Worm (Caenorhabditis elegans): Measurements from ENCODE around the gene rha-1.

Gene rha-1

ce11 chrII:8926451-8926850, 43.0 kb upstream of the rha-1 start, which contains the start of gene B0457.2:
TSS of gene B0457.2 (minus strand) at chrII:8926551.
- TF ChIP-seq pqm-1 (tag; optimal IDR thresholded peaks at IDR 0.05): no peak
- TF ChIP-seq dve-1 (tag; optimal IDR thresholded peaks at IDR 0.05): no peak
- no peak for TF ChIP-seq unc-3 (GFP tag; conservative IDR thresholded peaks at IDR 0.05)
- TF ChIP-seq unc-3 (tag; optimal IDR thresholded peaks at IDR 0.05): no peak
- TF ChIP-seq ets-4 (tag; optimal IDR thresholded peaks at IDR 0.05): no peak
- no peak for TF ChIP-seq ahr-1 (tag; optimal IDR thresholded peaks at IDR 0.05)
- no peak for TF ChIP-seq unc-55 (GFP tag; optimal IDR thresholded peaks at IDR 0.05)
- no peak for TF ChIP-seq pag-3 (tag; optimal IDR thresholded peaks at IDR 0.05; ENCODE audit: borderline replicate concordance)
- no peak for TF ChIP-seq hlh-6 (tag; optimal IDR thresholded peaks at IDR 0.05)
- TF ChIP-seq C08G9.2 (tag; optimal IDR thresholded peaks at IDR 0.05): no peak

- TF ChIP-seq ceh-48 (tag; optimal IDR thresholded peaks at IDR 0.05): no peak
- TF ChIP-seq unc-3 (GFP tag; conservative IDR thresholded peaks at IDR 0.05): no peak
- TF ChIP-seq unc-3 (tag; optimal IDR thresholded peaks at IDR 0.05): no peak
- no peak for TF ChIP-seq madf-2 (tag; optimal IDR thresholded peaks at IDR 0.05)
- TF ChIP-seq hlh-30 (tag; optimal IDR thresholded peaks at IDR 0.05; ENCODE audit: insufficient read depth): no peak
- no peak for TF ChIP-seq ceh-9 (tag; optimal IDR thresholded peaks at IDR 0.05)
- no peak for TF ChIP-seq unc-55 (GFP tag; optimal IDR thresholded peaks at IDR 0.05)
- no peak for TF ChIP-seq elt-2 (tag; optimal IDR thresholded peaks at IDR 0.05)
- TF ChIP-seq zip-5 (tag; optimal IDR thresholded peaks at IDR 0.05): no peak
Measured at ce11 chrII:8923187-8923586, 39.7 kb upstream of the rha-1 start.

- TF ChIP-seq mec-3 (tag; optimal IDR thresholded peaks at IDR 0.05; ENCODE audit: borderline replicate concordance) (no peak), pros-1 (tag; optimal IDR thresholded peaks at IDR 0.05) (no peak), elt-2 (tag; optimal IDR thresholded peaks at IDR 0.05) (peak; percentile 57)
Measured at ce11 chrII:8922140-8922539, 38.7 kb upstream of the rha-1 start, which contains the start of gene B0457.6. TSS of gene B0457.6 (plus strand) at chrII:8922423.

ce11 chrII:8921456-8921855, 38.0 kb upstream of the rha-1 start:
- TF ChIP-seq ceh-48 (tag; optimal IDR thresholded peaks at IDR 0.05) (no peak), unc-42 (tag; optimal IDR thresholded peaks at IDR 0.05) (no peak), elt-2 (tag; optimal IDR thresholded peaks at IDR 0.05) (no peak), C38D4.7 (GFP tag; optimal IDR thresholded peaks at IDR 0.05) (no peak), ceh-9 (tag; optimal IDR thresholded peaks at IDR 0.05) (no peak), syd-9 (tag; optimal IDR thresholded peaks at IDR 0.05) (no peak), lim-6 (tag; optimal IDR thresholded peaks at IDR 0.05) (no peak), nhr-232 (tag; optimal IDR thresholded peaks at IDR 0.05) (no peak), pax-1 (tag; optimal IDR thresholded peaks at IDR 0.05) (no peak), fkh-6 (tag; optimal IDR thresholded peaks at IDR 0.05) (no peak), dmd-4 (tag; optimal IDR thresholded peaks at IDR 0.05; ENCODE audit: borderline replicate concordance) (no peak), C08G9.2 (tag; optimal IDR thresholded peaks at IDR 0.05) (no peak), sox-4 (tag; optimal IDR thresholded peaks at IDR 0.05) (no peak), gmeb-2 (tag; optimal IDR thresholded peaks at IDR 0.05) (no peak), ceh-6 (GFP tag; optimal IDR thresholded peaks at IDR 0.05) (no peak), hlh-13 (GFP tag; optimal IDR thresholded peaks at IDR 0.05) (no peak), hlh-30 (tag; optimal IDR thresholded peaks at IDR 0.05; ENCODE audit: insufficient read depth) (no peak)

- TF ChIP-seq C08G9.2 (tag; optimal IDR thresholded peaks at IDR 0.05): no peak
- TF ChIP-seq unc-42 (tag; optimal IDR thresholded peaks at IDR 0.05): peak; percentile 57
- TF ChIP-seq dve-1 (tag; optimal IDR thresholded peaks at IDR 0.05): no peak
Measured at ce11 chrII:8920955-8921354, 37.5 kb upstream of the rha-1 start.

- TF ChIP-seq T23F11.4 (GFP tag; optimal IDR thresholded peaks at IDR 0.05): no peak
- TF ChIP-seq dve-1 (tag; optimal IDR thresholded peaks at IDR 0.05): no peak
- TF ChIP-seq madf-2 (tag; optimal IDR thresholded peaks at IDR 0.05): no peak
- TF ChIP-seq dmd-4 (tag; optimal IDR thresholded peaks at IDR 0.05; ENCODE audit: borderline replicate concordance): no peak
- TF ChIP-seq ttx-3 (tag; optimal IDR thresholded peaks at IDR 0.05): no peak
- TF ChIP-seq nfya-1 (tag; optimal IDR thresholded peaks at IDR 0.05): no peak
- no peak for TF ChIP-seq mec-3 (tag; optimal IDR thresholded peaks at IDR 0.05; ENCODE audit: borderline replicate concordance)
- no peak for TF ChIP-seq tbx-7 (tag; optimal IDR thresholded peaks at IDR 0.05)
- TF ChIP-seq ceh-6 (GFP tag; optimal IDR thresholded peaks at IDR 0.05): no peak
- no peak for TF ChIP-seq F13H6.1 (tag; optimal IDR thresholded peaks at IDR 0.05)
- TF ChIP-seq K09A11.1 (tag; optimal IDR thresholded peaks at IDR 0.05; ENCODE audit: insufficient read depth): no peak
- TF ChIP-seq ama-1 (optimal IDR thresholded peaks at IDR 0.05): no peak
- TF ChIP-seq pat-9 (tag; optimal IDR thresholded peaks at IDR 0.05): no peak
- no peak for TF ChIP-seq Y22D7AL.16 (tag; optimal IDR thresholded peaks at IDR 0.05)
- no peak for TF ChIP-seq fkh-6 (tag; optimal IDR thresholded peaks at IDR 0.05)
- TF ChIP-seq lin-11 (tag; optimal IDR thresholded peaks at IDR 0.05): no peak
- TF ChIP-seq syd-9 (tag; optimal IDR thresholded peaks at IDR 0.05): no peak
- TF ChIP-seq pag-3 (tag; optimal IDR thresholded peaks at IDR 0.05; ENCODE audit: borderline replicate concordance): no peak
- no peak for TF ChIP-seq eyg-1 (tag; optimal IDR thresholded peaks at IDR 0.05)
Measured at ce11 chrII:8920315-8920714, 36.9 kb upstream of the rha-1 start.

All from whole organism, late embryonic.